Worm (Caenorhabditis elegans) whole organism, late embryonic: ENCODE results near the gene hlh-25.

Source experiments
- C08G9.2 ChIP-seq: sonication (generic microtip); optimal IDR thresholded peaks from 2 replicates; lab custom pipeline; 2016; ENCODE audit warnings: mild to moderate bottlenecking, missing genetic modification characterization, moderate library complexity, missing compliant biosample characterization
- C38D4.7 ChIP-seq: fragments of 200-800 bp; sonication (Bioruptor generic); optimal IDR thresholded peaks from 2 replicates; lab custom pipeline; 2018; ENCODE audit warnings: mild to moderate bottlenecking, missing genetic modification characterization, moderate library complexity, missing compliant biosample characterization
- F13H6.1 ChIP-seq: sonication (generic microtip); optimal IDR thresholded peaks from 2 replicates; lab custom pipeline; 2016; ENCODE audit warnings: missing genetic modification characterization, missing compliant biosample characterization
- K09A11.1 ChIP-seq: sonication (generic microtip); optimal IDR thresholded peaks from 2 replicates; lab custom pipeline; 2017; ENCODE audit warnings: antibody characterized with exemption, mild to moderate bottlenecking, missing genetic modification characterization, missing compliant biosample characterization; ENCODE audit not compliant: insufficient read depth
- T23F11.4 ChIP-seq: fragments of 200-800 bp; sonication (Bioruptor generic); optimal IDR thresholded peaks from 2 replicates; lab custom pipeline; 2018; ENCODE audit warnings: mild to moderate bottlenecking, missing genetic modification characterization, missing compliant biosample characterization
- Y22D7AL.16 ChIP-seq: sonication (generic microtip); optimal IDR thresholded peaks from 2 replicates; lab custom pipeline; 2016; ENCODE audit warnings: missing genetic modification characterization, missing compliant biosample characterization
- ahr-1 ChIP-seq: sonication (generic microtip); optimal IDR thresholded peaks from 2 replicates; lab custom pipeline; 2016; ENCODE audit warnings: missing genetic modification characterization, missing compliant biosample characterization
- ceh-14 ChIP-seq: sonication (generic microtip); optimal IDR thresholded peaks from 2 replicates; lab custom pipeline; 2016; ENCODE audit warnings: missing genotype, missing genetic modification characterization, missing compliant biosample characterization
- ceh-18 ChIP-seq: sonication (generic microtip); optimal IDR thresholded peaks from 2 replicates; lab custom pipeline; 2016; ENCODE audit warnings: missing genetic modification characterization, missing compliant biosample characterization
- ceh-19 ChIP-seq: fragments of 200-800 bp; sonication (Bioruptor generic); optimal IDR thresholded peaks from 2 replicates; lab custom pipeline; 2018; ENCODE audit warnings: mild to moderate bottlenecking, missing genetic modification characterization, missing compliant biosample characterization
- ceh-2 ChIP-seq: sonication (generic microtip); optimal IDR thresholded peaks from 2 replicates; lab custom pipeline; 2016; ENCODE audit warnings: missing genotype, missing genetic modification characterization, missing compliant biosample characterization
- ceh-22 ChIP-seq: sonication (generic microtip); optimal IDR thresholded peaks from 2 replicates; lab custom pipeline; 2017; ENCODE audit warnings: missing biosample characterization, missing genetic modification characterization
- ceh-30 ChIP-seq: fragments of 150-350 bp; optimal IDR thresholded peaks from 2 replicates; lab custom pipeline; 2014; ENCODE audit warnings: missing biosample characterization, missing genetic modification characterization
- ceh-31 ChIP-seq: sonication (generic microtip); optimal IDR thresholded peaks from 2 replicates; lab custom pipeline; 2016; ENCODE audit warnings: missing genetic modification characterization, missing compliant biosample characterization
- ceh-34 ChIP-seq: sonication (generic microtip); optimal IDR thresholded peaks from 2 replicates; lab custom pipeline; 2016; ENCODE audit warnings: mild to moderate bottlenecking, missing genetic modification characterization, missing compliant biosample characterization
- ceh-45 ChIP-seq: fragments of 200-800 bp; sonication (Bioruptor generic); IDR thresholded peaks from 2 replicates; pipeline ENCODE4 v1.3.6; 2022; ENCODE audit warnings: missing genetic modification reagents, missing genetic modification characterization, missing compliant biosample characterization
- ceh-48 ChIP-seq: sonication (generic microtip); optimal IDR thresholded peaks from 2 replicates; lab custom pipeline; 2016; ENCODE audit warnings: missing genetic modification characterization, inconsistent platforms, missing compliant biosample characterization
- ceh-6 ChIP-seq: fragments of 200-800 bp; sonication (Bioruptor generic); optimal IDR thresholded peaks from 2 replicates; lab custom pipeline; 2018; ENCODE audit warnings: mild to moderate bottlenecking, missing genetic modification characterization, missing compliant biosample characterization
- ceh-9 ChIP-seq: sonication (generic microtip); optimal IDR thresholded peaks from 2 replicates; lab custom pipeline; 2016; ENCODE audit warnings: mild to moderate bottlenecking, missing genetic modification characterization, inconsistent platforms, missing compliant biosample characterization
- che-1 ChIP-seq: sonication (generic microtip); optimal IDR thresholded peaks from 2 replicates; lab custom pipeline; 2016; ENCODE audit warnings: mild to moderate bottlenecking, missing genetic modification characterization, missing compliant biosample characterization
- dmd-4 ChIP-seq: sonication (generic microtip); optimal IDR thresholded peaks from 2 replicates; lab custom pipeline; 2016; ENCODE audit warnings: borderline replicate concordance, missing genetic modification characterization, missing compliant biosample characterization
- dve-1 ChIP-seq: sonication (generic microtip); optimal IDR thresholded peaks from 2 replicates; lab custom pipeline; 2017; ENCODE audit warnings: antibody characterized with exemption, mild to moderate bottlenecking, missing genetic modification characterization, missing compliant biosample characterization
- elt-4 ChIP-seq: sonication (generic microtip); optimal IDR thresholded peaks from 2 replicates; lab custom pipeline; 2016; ENCODE audit warnings: missing genetic modification characterization, missing compliant biosample characterization
- fax-1 ChIP-seq: sonication (generic microtip); optimal IDR thresholded peaks from 2 replicates; lab custom pipeline; 2016; ENCODE audit warnings: missing genotype, missing genetic modification characterization, missing compliant biosample characterization
- fkh-6 ChIP-seq: sonication (generic microtip); optimal IDR thresholded peaks from 2 replicates; lab custom pipeline; 2016; ENCODE audit warnings: missing genetic modification characterization, missing compliant biosample characterization
- gmeb-2 ChIP-seq: sonication (generic microtip); optimal IDR thresholded peaks from 2 replicates; lab custom pipeline; 2016; ENCODE audit warnings: missing genetic modification characterization, inconsistent platforms, missing compliant biosample characterization
- hlh-13 ChIP-seq: fragments of 200-800 bp; sonication (Bioruptor generic); optimal IDR thresholded peaks from 2 replicates; lab custom pipeline; 2018; ENCODE audit warnings: mild to moderate bottlenecking, missing genetic modification characterization, missing compliant biosample characterization
- hlh-8 ChIP-seq: sonication (generic microtip); optimal IDR thresholded peaks from 2 replicates; lab custom pipeline; 2016; ENCODE audit warnings: missing genotype, missing genetic modification characterization, missing compliant biosample characterization
- lim-6 ChIP-seq: sonication (generic microtip); optimal IDR thresholded peaks from 2 replicates; lab custom pipeline; 2016; ENCODE audit warnings: missing genetic modification characterization, missing compliant biosample characterization
- lin-11 ChIP-seq: fragments of 200-800 bp; sonication (Bioruptor generic); optimal IDR thresholded peaks from 2 replicates; lab custom pipeline; 2018; ENCODE audit warnings: mild to moderate bottlenecking, missing genetic modification characterization, missing compliant biosample characterization
- madf-2 ChIP-seq: sonication (generic microtip); optimal IDR thresholded peaks from 2 replicates; lab custom pipeline; 2017; ENCODE audit warnings: missing genetic modification characterization, missing compliant biosample characterization
- mec-3 ChIP-seq: sonication (generic microtip); optimal IDR thresholded peaks from 2 replicates; lab custom pipeline; 2016; ENCODE audit warnings: borderline replicate concordance, missing genetic modification characterization, missing compliant biosample characterization
- nfya-1 ChIP-seq: sonication (generic microtip); optimal IDR thresholded peaks from 2 replicates; lab custom pipeline; 2017; ENCODE audit warnings: missing genetic modification characterization, mild to moderate bottlenecking, missing compliant biosample characterization, antibody characterized with exemption, moderate library complexity
- nhr-11 ChIP-seq: fragments of 150-350 bp; optimal IDR thresholded peaks from 2 replicates; lab custom pipeline; 2014; ENCODE audit warnings: missing biosample characterization, missing genetic modification characterization
- npax-4 ChIP-seq: sonication (generic microtip); optimal IDR thresholded peaks from 2 replicates; lab custom pipeline; 2016; ENCODE audit warnings: missing genetic modification characterization, missing compliant biosample characterization
- odd-2 ChIP-seq: sonication (generic microtip); optimal IDR thresholded peaks from 2 replicates; lab custom pipeline; 2017; ENCODE audit warnings: antibody characterized with exemption, mild to moderate bottlenecking, missing genetic modification characterization, missing compliant biosample characterization
- pha-2 ChIP-seq: sonication (generic microtip); optimal IDR thresholded peaks from 2 replicates; lab custom pipeline; 2017; ENCODE audit warnings: mild to moderate bottlenecking, missing genetic modification characterization, missing compliant biosample characterization
- pha-4 ChIP-seq: fragments of 150-350 bp; optimal IDR thresholded peaks from 2 replicates; lab custom pipeline; 2018; ENCODE audit warnings: missing biosample characterization, missing genetic modification reagents, missing genetic modification characterization
- pqm-1 ChIP-seq: sonication (generic microtip); optimal IDR thresholded peaks from 2 replicates; lab custom pipeline; 2016; ENCODE audit warnings: missing genetic modification characterization, missing compliant biosample characterization
- rnt-1 ChIP-seq: sonication (generic microtip); optimal IDR thresholded peaks from 2 replicates; lab custom pipeline; 2016; ENCODE audit warnings: missing genetic modification characterization, missing compliant biosample characterization
- syd-9 ChIP-seq: sonication (generic microtip); optimal IDR thresholded peaks from 2 replicates; lab custom pipeline; 2016; ENCODE audit warnings: mild to moderate bottlenecking, missing genetic modification characterization, moderate library complexity, missing compliant biosample characterization
- tbx-2 ChIP-seq: sonication (generic microtip); optimal IDR thresholded peaks from 2 replicates; lab custom pipeline; 2016; ENCODE audit warnings: missing genetic modification characterization, missing compliant biosample characterization
- ttx-3 ChIP-seq: sonication (generic microtip); optimal IDR thresholded peaks from 2 replicates; lab custom pipeline; 2016; ENCODE audit warnings: missing genetic modification reagents, missing genetic modification characterization, missing compliant biosample characterization
- unc-3 ChIP-seq, 2 experiments: fragments of 200-800 bp in 1 of 2; sonication (Bioruptor generic) in 1 of 2; sonication (generic microtip) in 1 of 2; conservative IDR thresholded peaks in 1 of 2; optimal IDR thresholded peaks in 1 of 2; 2 replicates each; pipeline versions ENCODE4 v1.3.6 to Lab custom; 2016 to 2022; ENCODE audit warnings: missing compliant biosample characterization in 2 of 2, missing genetic modification characterization in 2 of 2, missing genetic modification reagents in 1 of 2

The hlh-25 gene

ce11 chrII:5578035-5578434 lies 43.0 kb downstream of the hlh-25 start, which contains the start of gene T25E4.1:
Gene T25E4.1, plus strand, starts transcription at chrII:5578335.
- TF ChIP-seq K09A11.1 (no peak), npax-4 (tag; lab: Kevin White, UChicago) (no peak), pqm-1 (tag; lab: Kevin White, UChicago) (no peak), ceh-9 (tag; lab: Kevin White, UChicago) (no peak), Y22D7AL.16 (tag; lab: Kevin White, UChicago) (no peak), unc-3 (GFP tag; conservative IDR thresholded peaks at IDR 0.05; lab: Robert Waterston, UW) (no peak), unc-3 (tag; optimal IDR thresholded peaks at IDR 0.05; lab: Kevin White, UChicago) (no peak), gmeb-2 (no peak), ceh-14 (tag; lab: Kevin White, UChicago) (no peak), F13H6.1 (tag; lab: Kevin White, UChicago) (no peak), ceh-34 (tag; lab: Kevin White, UChicago) (no peak), rnt-1 (no peak), dve-1 (no peak), odd-2 (tag; lab: Kevin White, UChicago) (no peak), ceh-18 (no peak), madf-2 (no peak), fkh-6 (tag; lab: Kevin White, UChicago) (no peak), C38D4.7 (GFP tag; lab: Kevin White, UChicago) (no peak), ceh-2 (tag; lab: Kevin White, UChicago) (no peak), T23F11.4 (GFP tag; lab: Kevin White, UChicago) (no peak), ttx-3 (tag; lab: Kevin White, UChicago) (no peak)

ce11 chrII:5578714-5579113 lies 43.7 kb downstream of the hlh-25 start:
- TF ChIP-seq pha-4 (tag; lab: Kevin White, UChicago), result no peak
- TF ChIP-seq pha-2 (tag; lab: Kevin White, UChicago), result no peak
- no peak for TF ChIP-seq npax-4 (tag; lab: Kevin White, UChicago)
- TF ChIP-seq ceh-30 (tag; lab: Kevin White, UChicago), result no peak
- no peak for TF ChIP-seq ceh-31 (tag; lab: Kevin White, UChicago)
- TF ChIP-seq ahr-1, result no peak
- no peak for TF ChIP-seq lim-6
- TF ChIP-seq nfya-1, result no peak
- TF ChIP-seq Y22D7AL.16 (tag; lab: Kevin White, UChicago), result no peak
- TF ChIP-seq ceh-45 (GFP tag; lab: Robert Waterston, UW), result no peak
- no peak for TF ChIP-seq pqm-1 (tag; lab: Kevin White, UChicago)
- TF ChIP-seq lin-11 (tag; lab: Kevin White, UChicago), result no peak
- no peak for TF ChIP-seq che-1 (tag; lab: Kevin White, UChicago)
- no peak for TF ChIP-seq C08G9.2 (tag; lab: Kevin White, UChicago)
- no peak for TF ChIP-seq fax-1 (tag; lab: Kevin White, UChicago)
- no peak for TF ChIP-seq nhr-11
- TF ChIP-seq, all 69 proteins: peak for 0

ce11 chrII:5579236-5579635 lies 44.2 kb downstream of the hlh-25 start:
- TF ChIP-seq madf-2, result no peak
- no peak for TF ChIP-seq tbx-2 (tag; lab: Kevin White, UChicago)
- TF ChIP-seq ceh-22, result no peak
- TF ChIP-seq fax-1 (tag; lab: Kevin White, UChicago), result no peak
- TF ChIP-seq T23F11.4 (GFP tag; lab: Kevin White, UChicago), result no peak
- TF ChIP-seq, all 69 proteins: peak for 0

- TF ChIP-seq gmeb-2 (no peak), pqm-1 (tag; lab: Kevin White, UChicago) (no peak), che-1 (tag; lab: Kevin White, UChicago) (no peak), fkh-6 (tag; lab: Kevin White, UChicago) (no peak), ceh-6 (GFP tag; lab: Kevin White, UChicago) (no peak), madf-2 (no peak), elt-4 (no peak), Y22D7AL.16 (tag; lab: Kevin White, UChicago) (no peak), hlh-13 (GFP tag; lab: Kevin White, UChicago) (no peak), lin-11 (tag; lab: Kevin White, UChicago) (no peak), dmd-4 (tag; lab: Kevin White, UChicago) (no peak), unc-3 (GFP tag; conservative IDR thresholded peaks at IDR 0.05; lab: Robert Waterston, UW) (no peak), unc-3 (tag; optimal IDR thresholded peaks at IDR 0.05; lab: Kevin White, UChicago) (no peak), ttx-3 (tag; lab: Kevin White, UChicago) (no peak), syd-9 (no peak), hlh-8 (tag; lab: Kevin White, UChicago) (no peak), ceh-19 (GFP tag; lab: Kevin White, UChicago) (no peak), ceh-48 (tag; lab: Kevin White, UChicago) (no peak), mec-3 (tag; lab: Kevin White, UChicago) (no peak), ceh-2 (tag; lab: Kevin White, UChicago) (no peak)
Observed at ce11 chrII:5582309-5582708, 47.3 kb downstream of the hlh-25 start, which contains the start of gene T25E4.2. Gene T25E4.2, minus strand, starts transcription at chrII:5582409.
